Fruit fly (Drosophila melanogaster): Measurements from ENCODE around the gene Alg7.

Alg7 gene

DNA sequence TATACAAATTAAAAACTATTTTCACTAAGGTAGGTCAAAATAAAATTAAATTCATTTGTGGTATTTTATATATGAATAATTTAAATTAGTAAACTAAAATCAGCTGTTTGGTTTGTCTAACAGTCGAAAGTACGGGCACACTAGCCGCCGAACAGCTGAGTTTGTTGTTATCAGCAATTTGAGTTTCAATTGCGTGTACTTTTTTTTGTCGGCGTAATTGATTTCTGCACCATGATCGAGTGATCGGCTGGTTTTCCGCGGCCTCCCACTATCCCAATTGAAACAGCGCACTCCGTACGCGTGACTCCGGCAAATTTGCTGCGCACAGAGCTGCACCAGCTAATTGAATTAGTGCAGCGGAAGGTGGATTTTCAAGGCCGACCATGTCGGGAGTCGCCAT, at the start of gene Alg7:
TSS of gene Alg7 (plus strand) at position 153 of the 400 bp plus-strand sequence.
- TF ChIP-seq CTCF (optimal IDR thresholded peaks at IDR 0.05): no peak
- no peak for TF ChIP-seq CG8478 (optimal IDR thresholded peaks at IDR 0.05)

DNA sequence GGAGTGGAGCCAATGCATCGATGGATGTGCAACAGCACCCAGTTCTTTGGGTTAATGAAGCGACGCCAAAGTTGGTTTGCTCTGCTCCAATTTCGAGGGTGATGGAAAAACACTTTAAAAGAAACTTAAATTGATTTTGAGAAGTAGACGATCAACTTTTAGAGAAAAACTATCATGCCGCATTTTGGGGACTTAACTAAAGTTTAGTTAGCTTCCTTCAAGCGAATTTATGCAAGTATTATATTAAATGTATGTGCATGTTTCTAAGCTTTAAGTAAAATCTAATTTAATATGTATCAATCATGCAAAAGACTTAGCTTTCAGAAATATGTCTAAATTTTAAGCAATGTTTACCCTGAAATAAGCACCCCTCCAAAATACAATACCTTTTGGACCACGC, 48.8 kb upstream of the Alg7 start, which contains the start of gene CG5122:
TSS of gene CG5122 (plus strand) at position 301 of the 400 bp plus-strand sequence.
- TF ChIP-seq CG8478 (optimal IDR thresholded peaks at IDR 0.05) (no peak), CTCF (optimal IDR thresholded peaks at IDR 0.05) (no peak)

DNA sequence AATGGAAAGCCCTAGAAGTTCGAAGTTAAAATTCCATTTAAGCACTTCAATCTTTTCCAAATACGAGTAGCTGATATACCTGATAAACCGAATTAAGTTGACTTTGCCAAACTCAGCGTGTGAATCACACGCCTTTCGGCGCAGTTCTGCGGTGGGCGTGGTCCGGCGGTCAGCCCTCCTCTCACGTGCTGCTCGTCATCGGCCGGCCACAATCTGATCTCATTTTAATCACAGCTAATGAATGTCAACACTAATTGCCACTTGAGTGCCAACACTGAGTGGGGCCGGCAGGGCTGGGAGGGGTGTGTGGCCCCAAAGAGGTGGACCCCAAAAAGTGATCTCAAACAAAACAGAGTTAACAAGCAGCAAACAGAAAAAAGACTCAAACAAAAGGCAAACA, 43.1 kb upstream of the Alg7 start:
- TF ChIP-seq CTCF (optimal IDR thresholded peaks at IDR 0.05) (no peak), CG8478 (optimal IDR thresholded peaks at IDR 0.05) (no peak)

DNA sequence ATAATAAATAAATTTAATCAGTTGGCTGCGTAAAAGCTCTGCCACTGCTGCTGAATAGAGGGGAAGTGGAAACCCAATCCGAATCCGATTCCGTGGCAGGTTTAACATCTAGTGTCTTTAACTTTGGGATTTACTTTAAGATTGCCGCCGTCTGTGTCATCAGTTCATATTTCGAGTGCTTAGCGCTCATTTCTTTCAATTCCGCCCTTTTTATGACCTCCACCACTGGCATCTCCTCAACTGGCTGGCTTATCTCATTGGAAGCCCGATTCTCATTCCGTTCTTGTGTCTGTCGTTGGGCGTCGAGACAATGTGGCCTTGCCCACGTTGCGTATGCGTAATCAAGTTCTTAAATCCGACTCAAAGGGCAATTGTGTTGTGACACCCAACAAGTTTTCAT, 38.2 kb upstream of the Alg7 start:
- no peak for TF ChIP-seq CG8478 (optimal IDR thresholded peaks at IDR 0.05)

DNA sequence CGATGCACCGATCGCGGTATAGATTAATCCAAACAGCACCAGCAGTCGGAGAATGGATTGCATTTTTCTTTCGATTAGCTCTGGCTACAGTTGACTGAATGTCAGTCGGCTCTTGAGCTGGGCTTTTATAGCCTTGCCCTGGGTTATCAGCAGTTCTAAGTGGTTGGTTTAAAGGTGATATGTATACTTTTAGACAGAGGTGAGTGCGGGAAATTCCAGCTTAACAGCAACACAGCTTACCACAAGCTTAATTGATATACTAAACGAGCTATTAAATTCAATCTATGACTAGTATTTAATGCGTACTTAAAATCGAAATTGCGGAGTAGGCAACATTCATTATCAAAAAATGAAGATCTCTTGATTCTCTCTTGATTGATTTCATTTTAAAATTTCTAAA, 36.2 kb upstream of the Alg7 start, which contains the start of gene CG9928:
TSS of gene CG9928 (minus strand) at position 101 of the 400 bp plus-strand sequence.
- TF ChIP-seq CG8478 (optimal IDR thresholded peaks at IDR 0.05) (no peak), CTCF (optimal IDR thresholded peaks at IDR 0.05) (no peak)

DNA sequence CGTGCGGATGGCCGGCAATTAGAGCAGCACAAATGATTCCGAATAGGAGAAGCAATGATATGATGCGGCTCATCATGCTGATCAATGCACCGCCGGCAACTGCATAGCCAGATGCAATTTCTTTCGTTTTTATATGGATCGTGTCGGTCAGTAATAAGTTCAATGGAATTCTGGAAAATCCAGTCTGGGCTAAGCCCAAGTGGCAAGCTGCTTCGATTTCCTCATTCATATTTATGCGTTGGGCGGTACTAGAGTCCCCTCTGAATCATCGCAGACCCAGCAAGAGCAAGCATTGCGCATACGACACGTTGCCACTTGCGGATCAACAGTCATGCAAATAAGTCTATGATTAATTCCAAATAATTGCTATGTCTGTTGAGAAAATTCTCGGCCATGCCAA, 35.5 kb upstream of the Alg7 start, which contains the start of gene CG16978:
TSS of gene CG16978 (minus strand) at position 101 of the 400 bp plus-strand sequence.
- TF ChIP-seq CG8478 (optimal IDR thresholded peaks at IDR 0.05): no peak
- TF ChIP-seq CTCF (optimal IDR thresholded peaks at IDR 0.05): no peak

DNA sequence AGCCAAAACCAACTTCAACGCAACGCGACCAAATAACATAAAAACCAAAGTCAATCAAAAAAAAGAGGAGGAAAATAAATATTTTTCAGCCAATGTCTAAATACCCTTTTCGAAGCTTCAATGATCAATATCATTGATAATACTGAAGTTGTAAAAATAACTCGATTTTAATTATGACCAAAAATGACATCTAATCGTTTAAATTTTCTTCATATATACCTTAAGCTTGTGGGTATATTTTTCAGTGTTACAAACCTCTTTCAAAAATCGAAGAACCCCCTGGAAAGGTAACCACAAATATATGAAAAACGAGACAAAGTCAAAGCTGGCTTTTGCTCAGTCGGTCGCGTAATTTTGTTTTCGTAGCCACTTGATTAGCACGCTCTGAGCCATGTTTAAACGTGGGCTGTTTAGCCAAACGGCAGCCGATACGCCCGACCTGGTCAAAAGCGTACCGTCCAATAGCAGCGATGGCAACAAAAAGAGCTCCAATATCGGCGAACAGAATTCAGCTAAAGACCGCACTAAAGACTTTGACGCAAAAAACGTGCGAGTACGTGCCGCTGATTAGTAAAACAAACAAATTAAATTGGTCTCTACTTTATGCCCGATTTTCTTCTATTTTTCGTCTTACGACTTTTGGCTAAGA, 33.9 kb upstream of the Alg7 start:
- TF ChIP-seq CTCF (optimal IDR thresholded peaks at IDR 0.05) (no peak), CG8478 (optimal IDR thresholded peaks at IDR 0.05) (no peak)

DNA sequence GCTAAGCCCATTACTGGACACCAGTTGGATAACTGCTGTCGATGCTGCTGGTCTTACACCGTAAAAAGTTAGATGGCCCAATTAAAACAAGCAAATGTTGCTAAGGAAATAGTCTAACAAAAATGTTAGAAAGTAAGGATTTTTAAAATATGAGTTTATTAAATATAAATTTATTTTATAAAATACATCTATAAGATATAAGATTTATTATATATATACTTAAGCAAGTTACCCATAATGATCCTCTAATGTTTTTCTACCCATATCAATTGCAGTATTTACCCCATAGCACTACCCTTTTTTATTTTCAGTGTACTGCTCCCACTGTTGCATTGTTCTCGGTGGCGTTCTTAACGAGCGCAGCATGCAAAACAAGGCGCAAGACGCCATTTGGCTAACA, 32.8 kb upstream of the Alg7 start:
- TF ChIP-seq CTCF (optimal IDR thresholded peaks at IDR 0.05): no peak
- TF ChIP-seq CG8478 (optimal IDR thresholded peaks at IDR 0.05): no peak

DNA sequence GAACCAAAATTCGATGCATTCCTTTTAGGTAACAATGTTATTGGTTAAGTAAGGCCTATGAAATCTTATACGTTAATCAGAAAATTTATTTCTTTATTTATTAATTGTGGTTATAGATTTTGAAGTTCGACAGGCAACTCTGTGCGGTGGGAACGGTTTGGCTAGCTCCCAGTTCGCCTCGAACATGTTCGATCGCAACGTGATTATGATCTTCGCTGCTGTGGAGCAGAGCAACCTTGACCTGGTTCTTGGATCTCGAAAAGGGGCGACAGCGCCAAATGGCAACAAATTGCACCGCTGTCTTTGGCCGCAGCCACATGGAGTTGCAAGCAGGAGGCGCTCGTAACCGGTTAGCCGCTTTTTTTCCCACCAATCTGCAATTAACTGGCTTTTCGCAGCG, 24.7 kb upstream of the Alg7 start:
- TF ChIP-seq CTCF (optimal IDR thresholded peaks at IDR 0.05): no peak
- no peak for TF ChIP-seq CG8478 (optimal IDR thresholded peaks at IDR 0.05)

DNA sequence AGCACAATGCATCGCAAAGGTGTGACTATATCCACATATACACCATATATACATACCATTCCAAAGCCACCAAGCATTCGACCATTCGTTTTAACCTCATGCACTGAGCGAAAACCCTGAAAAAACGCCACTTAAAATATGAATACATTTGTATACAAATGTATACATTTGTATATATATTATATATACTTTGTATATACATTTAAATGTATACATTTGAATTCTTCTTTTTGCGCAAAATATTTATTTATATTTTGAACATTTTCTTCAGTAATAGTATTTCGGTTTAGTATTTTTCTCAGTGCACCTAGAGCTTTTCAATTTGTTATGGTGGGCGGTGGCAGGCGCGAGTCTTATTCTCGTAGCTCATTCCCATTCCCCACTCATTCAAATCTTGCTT, 22.7 kb upstream of the Alg7 start:
- TF ChIP-seq CTCF (optimal IDR thresholded peaks at IDR 0.05) (no peak), CG8478 (optimal IDR thresholded peaks at IDR 0.05) (no peak)

DNA sequence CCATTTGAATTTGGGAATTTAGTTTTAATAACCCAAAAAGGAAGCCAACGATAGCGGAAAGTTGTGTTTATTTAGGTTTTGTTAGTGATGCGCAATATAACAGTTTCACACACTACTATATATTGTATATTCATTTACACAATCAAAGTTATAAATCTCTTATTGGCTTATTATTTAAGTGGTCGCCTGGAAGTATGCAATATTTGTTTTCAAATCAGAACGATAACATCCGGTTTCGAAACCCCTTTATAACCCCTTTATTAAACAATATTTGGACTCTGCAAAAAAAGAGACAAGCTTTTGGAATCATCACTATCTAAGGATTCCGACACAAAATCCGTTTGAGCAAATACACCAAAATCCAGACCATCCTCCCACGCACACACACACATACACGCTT, 21.1 kb upstream of the Alg7 start:
- no peak for TF ChIP-seq CG8478 (optimal IDR thresholded peaks at IDR 0.05)
- no peak for TF ChIP-seq CTCF (optimal IDR thresholded peaks at IDR 0.05)

DNA sequence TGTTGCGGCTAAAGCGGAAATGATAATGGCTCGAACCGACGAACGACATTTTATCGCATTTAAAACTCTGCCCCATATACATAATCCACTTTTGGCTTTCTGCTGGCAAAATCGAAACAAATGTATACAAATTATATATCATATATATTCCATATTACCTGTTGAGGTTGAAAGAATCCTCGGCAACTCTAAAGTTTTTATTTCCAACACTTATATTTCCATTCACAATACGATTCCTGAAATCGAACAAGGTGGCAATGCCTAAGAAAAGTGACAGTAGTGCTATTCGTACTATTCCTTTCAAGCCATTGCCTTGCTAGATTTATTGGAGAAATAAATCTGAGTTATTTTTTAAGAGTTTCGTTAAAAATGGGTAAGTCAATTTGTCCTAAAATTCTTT, 20.5 kb upstream of the Alg7 start, which contains the start of gene Pk34A:
TSS of gene Pk34A (plus strand) at position 301 of the 400 bp plus-strand sequence.
- TF ChIP-seq CTCF (optimal IDR thresholded peaks at IDR 0.05) (no peak), CG8478 (optimal IDR thresholded peaks at IDR 0.05) (no peak)

DNA sequence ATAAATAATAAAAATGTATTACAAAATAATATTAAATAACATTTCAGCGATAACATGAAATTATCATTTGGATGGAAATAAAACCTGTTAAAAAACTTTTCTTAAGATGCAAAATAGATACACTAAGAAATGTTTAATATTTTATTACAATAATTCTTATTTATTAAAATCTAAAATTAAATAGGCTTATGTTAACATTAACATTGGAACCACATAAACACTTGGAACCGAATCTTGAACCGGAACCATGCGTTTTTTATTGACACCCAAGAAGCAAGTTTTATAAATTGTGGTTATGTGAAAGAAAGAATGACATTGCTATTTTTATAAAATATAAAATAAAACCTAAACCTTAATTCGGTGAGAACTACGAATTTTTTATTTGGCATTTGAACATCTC, 18.8 kb upstream of the Alg7 start, which contains the start of gene kmg:
TSS of gene kmg (plus strand) at position 301 of the 400 bp plus-strand sequence.
- no peak for TF ChIP-seq CG8478 (optimal IDR thresholded peaks at IDR 0.05)
- no peak for TF ChIP-seq CTCF (optimal IDR thresholded peaks at IDR 0.05)

DNA sequence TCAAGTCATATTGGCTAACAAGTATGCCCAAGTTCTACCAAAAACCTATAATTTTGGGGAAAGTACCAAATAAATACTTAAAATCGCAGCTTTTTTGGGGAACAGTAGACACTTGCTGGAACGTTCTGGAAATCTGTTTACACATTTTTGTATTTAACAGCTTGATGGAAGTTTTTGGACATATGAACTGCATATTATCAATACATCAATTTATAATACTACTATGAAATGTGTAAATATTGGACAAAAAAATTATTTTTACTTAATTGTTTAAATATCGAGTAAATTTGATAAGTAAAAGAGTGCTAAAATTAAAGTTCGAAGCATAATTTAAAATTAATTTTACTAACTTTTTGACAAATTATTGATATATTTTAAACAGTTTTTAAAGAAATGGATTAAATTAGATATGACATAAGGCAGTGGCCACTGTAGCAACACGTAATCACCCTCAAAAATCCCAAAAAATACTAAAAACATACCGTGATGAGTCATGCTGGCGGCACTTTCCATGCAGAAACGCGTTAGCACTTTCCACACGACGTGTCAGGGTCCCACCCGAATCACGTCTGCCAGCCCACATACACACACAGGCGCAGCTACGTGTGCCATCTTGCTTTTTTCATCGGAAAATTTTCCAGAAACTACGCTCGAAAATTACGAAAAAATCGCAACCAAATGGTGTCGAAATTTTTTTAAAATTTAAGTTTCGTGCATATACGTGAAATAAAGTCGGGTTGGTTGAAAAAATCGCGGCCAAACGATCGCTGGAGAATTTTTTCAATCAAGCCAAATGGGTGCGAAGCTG, 13.8 kb upstream of the Alg7 start, which contains the start of gene Sirt1:
TSS of gene Sirt1 (plus strand) at position 571 of the 808 bp plus-strand sequence.
- TF ChIP-seq CTCF (optimal IDR thresholded peaks at IDR 0.05): no peak
- no peak for TF ChIP-seq CG8478 (optimal IDR thresholded peaks at IDR 0.05)

DNA sequence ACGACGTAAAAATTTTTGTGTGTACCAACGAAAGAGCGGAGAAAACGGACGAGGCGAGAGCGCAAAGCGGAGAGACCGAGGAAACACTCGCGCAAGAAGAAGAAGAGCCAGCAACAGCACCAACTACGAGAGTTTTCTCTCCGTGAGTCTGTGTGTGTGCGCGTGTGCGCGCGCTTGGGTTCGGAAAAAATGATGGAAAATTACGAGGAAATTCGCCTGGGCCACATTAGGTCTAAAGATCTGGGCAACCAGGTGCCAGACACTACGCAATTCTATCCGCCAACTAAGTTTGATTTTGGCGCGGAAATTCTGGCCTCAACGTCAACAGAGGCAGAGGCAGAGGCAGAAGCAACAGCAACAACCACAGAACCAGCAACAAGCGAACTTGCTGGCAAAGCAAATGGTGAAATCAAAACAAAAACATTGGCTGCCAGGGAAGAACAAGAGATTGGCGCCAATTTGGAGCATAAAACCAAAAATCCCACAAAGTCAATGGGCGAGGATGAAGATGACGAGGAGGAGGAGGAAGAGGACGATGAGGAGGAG, 13.2 kb upstream of the Alg7 start, which contains the start of gene DnaJ-H:
TSS of gene DnaJ-H (minus strand) at position 271 of the 546 bp plus-strand sequence.
- TF ChIP-seq CTCF (optimal IDR thresholded peaks at IDR 0.05) (no peak), CG8478 (optimal IDR thresholded peaks at IDR 0.05) (no peak)

All from S2 (cell line).